Fruit fly (Drosophila melanogaster) whole organism, embryonic: ENCODE data around the gene CG31076.

Experiments used
- Ada2b ChIP-seq: fragments of 200-800 bp; sonication (Bioruptor generic); IDR thresholded peaks from 2 replicates; pipeline ENCODE4 v1.3.6; 2022; ENCODE audit warnings: missing biosample characterization, missing genetic modification characterization
- CG10462 ChIP-seq: fragments of 200-800 bp; sonication (Bioruptor generic); optimal IDR thresholded peaks from 2 replicates; lab custom pipeline; 2016; ENCODE audit warnings: missing biosample characterization, missing genetic modification characterization
- CG11398 ChIP-seq: fragments of 200-800 bp; sonication (Bioruptor generic); optimal IDR thresholded peaks from 2 replicates; lab custom pipeline; 2016; ENCODE audit warnings: missing biosample characterization, missing genetic modification characterization
- CG15514 ChIP-seq: fragments of 200-800 bp; sonication (Bioruptor generic); optimal IDR thresholded peaks from 3 replicates; lab custom pipeline; 2017; ENCODE audit warnings: missing biosample characterization, missing genetic modification characterization, mild to moderate bottlenecking, moderate library complexity, missing genetic modification reagents
- CG31388 ChIP-seq: fragments of 200-800 bp; sonication (Bioruptor generic); optimal IDR thresholded peaks from 2 replicates; lab custom pipeline; 2016; ENCODE audit warnings: missing biosample characterization, missing genetic modification characterization
- CG32767 ChIP-seq: fragments of 200-800 bp; sonication (Bioruptor generic); IDR thresholded peaks from 2 replicates; pipeline ENCODE4 v1.3.6; 2022; ENCODE audit warnings: missing biosample characterization, missing genetic modification characterization
- CG3847 ChIP-seq: fragments of 200-800 bp; sonication (Bioruptor generic); IDR thresholded peaks from 2 replicates; pipeline ENCODE4 v1.3.6; 2022; ENCODE audit warnings: missing biosample characterization, missing genetic modification characterization
- CG4328 ChIP-seq: fragments of 200-800 bp; sonication (Bioruptor generic); optimal IDR thresholded peaks from 3 replicates; lab custom pipeline; 2017; ENCODE audit warnings: missing biosample characterization, missing genetic modification reagents, missing genetic modification characterization
- CG4707 ChIP-seq: fragments of 200-800 bp; sonication (Bioruptor generic); optimal IDR thresholded peaks from 2 replicates; lab custom pipeline; 2018; ENCODE audit warnings: missing biosample characterization, mild to moderate bottlenecking, missing genetic modification characterization, moderate library complexity
- CG9727 ChIP-seq: fragments of 200-800 bp; sonication (Bioruptor generic); optimal IDR thresholded peaks from 3 replicates; lab custom pipeline; 2017; ENCODE audit warnings: missing biosample characterization, mild to moderate bottlenecking, missing genetic modification characterization
- CG9817 ChIP-seq: fragments of 200-800 bp; sonication (Bioruptor generic); optimal IDR thresholded peaks from 2 replicates; lab custom pipeline; 2018; ENCODE audit warnings: missing biosample characterization, mild to moderate bottlenecking, missing genetic modification characterization, moderate library complexity
- Chrac-16 ChIP-seq: fragments of 200-800 bp; sonication (Bioruptor generic); optimal IDR thresholded peaks from 3 replicates; lab custom pipeline; 2016; ENCODE audit warnings: missing biosample characterization, missing genetic modification characterization
- CkIIα-i1 ChIP-seq: fragments of 200-800 bp; sonication (Bioruptor generic); IDR thresholded peaks from 2 replicates; pipeline ENCODE4 v1.3.6; 2022; ENCODE audit warnings: missing biosample characterization, missing genetic modification characterization
- D ChIP-seq, 2 experiments: fragments of 200-800 bp in 1 of 2; fragments of >200 bp in 1 of 2; sonication (Bioruptor generic) in 1 of 2; optimal IDR thresholded peaks; 2 replicates in 1 of 2; 3 replicates in 1 of 2; lab custom pipeline; 2017; ENCODE audit warnings: mild to moderate bottlenecking in 1 of 2, missing biosample characterization in 1 of 2, missing genetic modification characterization in 1 of 2, missing genetic modification reagents in 1 of 2
- D19A ChIP-seq: fragments of 200-800 bp; optimal IDR thresholded peaks from 3 replicates; lab custom pipeline; 2019; ENCODE audit warnings: missing biosample characterization, mild to moderate bottlenecking, missing genetic modification characterization, moderate library complexity
- E2f1 ChIP-seq: fragments of 200-800 bp; sonication (Bioruptor generic); IDR thresholded peaks from 2 replicates; pipeline ENCODE4 v1.3.6; 2022; ENCODE audit warnings: missing biosample characterization, missing genetic modification characterization
- Elba2 ChIP-seq: fragments of 200-800 bp; sonication (Bioruptor generic); optimal IDR thresholded peaks from 3 replicates; lab custom pipeline; 2016; ENCODE audit warnings: missing biosample characterization, missing genetic modification characterization
- Ets65A ChIP-seq: fragments of 200-800 bp; sonication (Bioruptor generic); peaks from one replicate; lab custom pipeline; 2016; ENCODE audit warnings: missing biosample characterization, missing genetic modification characterization
- HLH4C ChIP-seq: fragments of 200-800 bp; sonication (Bioruptor generic); IDR thresholded peaks from 3 replicates; pipeline ENCODE4 v1.3.6; 2022; ENCODE audit warnings: missing biosample characterization, missing genetic modification characterization; ENCODE audit not compliant: partially characterized antibody
- Jarid2 ChIP-seq: fragments of 200-800 bp; sonication (Bioruptor generic); optimal IDR thresholded peaks from 3 replicates; lab custom pipeline; 2017; ENCODE audit warnings: mild to moderate bottlenecking, missing biosample characterization, missing genetic modification reagents, missing genetic modification characterization
- MESR4 ChIP-seq: fragments of 200-800 bp; sonication (Bioruptor generic); optimal IDR thresholded peaks from 2 replicates; lab custom pipeline; 2018; ENCODE audit warnings: missing biosample characterization, mild to moderate bottlenecking, missing genetic modification characterization, moderate library complexity
- Ravus ChIP-seq: fragments of 200-800 bp; sonication (Bioruptor generic); IDR thresholded peaks from 2 replicates; pipeline ENCODE4 v1.3.6; 2022; ENCODE audit warnings: missing biosample characterization, missing genetic modification characterization
- Rx ChIP-seq: fragments of 200-800 bp; sonication (Bioruptor generic); IDR thresholded peaks from 2 replicates; pipeline ENCODE4 v1.3.6; 2022; ENCODE audit warnings: missing biosample characterization, missing genetic modification characterization
- Six4 ChIP-seq: fragments of 200-800 bp; sonication (Bioruptor generic); optimal IDR thresholded peaks from 2 replicates; lab custom pipeline; 2016; ENCODE audit warnings: missing biosample characterization, missing genetic modification characterization
- Sry-δ ChIP-seq: fragments of 200-800 bp; sonication (Bioruptor generic); optimal IDR thresholded peaks from 2 replicates; lab custom pipeline; 2016; ENCODE audit warnings: missing biosample characterization, missing genetic modification characterization
- TFAM ChIP-seq: fragments of 200-800 bp; sonication (Bioruptor generic); optimal IDR thresholded peaks from 2 replicates; lab custom pipeline; 2017; ENCODE audit warnings: missing biosample characterization, missing genetic modification characterization, inconsistent platforms
- Usf ChIP-seq: fragments of 200-800 bp; sonication (Bioruptor generic); optimal IDR thresholded peaks from 2 replicates; lab custom pipeline; 2017; ENCODE audit warnings: missing genotype, missing biosample characterization, missing genetic modification characterization
- YL-1 ChIP-seq: fragments of 200-800 bp; sonication (Bioruptor generic); optimal IDR thresholded peaks from 3 replicates; lab custom pipeline; 2017; ENCODE audit warnings: missing biosample characterization, mild to moderate bottlenecking, missing genetic modification characterization
- bcd ChIP-seq: fragments of 200-800 bp; sonication (Bioruptor generic); optimal IDR thresholded peaks from 2 replicates; lab custom pipeline; 2017; ENCODE audit warnings: missing biosample characterization, mild to moderate bottlenecking, missing genetic modification characterization
- cas ChIP-seq: fragments of 200-800 bp; sonication (Bioruptor generic); IDR thresholded peaks from 2 replicates; pipeline ENCODE4 v1.3.6; 2022; ENCODE audit warnings: missing biosample characterization, missing genetic modification characterization
- disco-r ChIP-seq: fragments of 200-800 bp; sonication (Bioruptor generic); optimal IDR thresholded peaks from 2 replicates; lab custom pipeline; 2016; ENCODE audit warnings: missing biosample characterization, missing genetic modification characterization
- h ChIP-seq: fragments of >200 bp; optimal IDR thresholded peaks from 2 replicates; lab custom pipeline; 2017
- knrl ChIP-seq: fragments of 200-800 bp; sonication (Bioruptor generic); IDR thresholded peaks from 3 replicates; pipeline ENCODE4 v1.3.6; 2022; ENCODE audit warnings: missing biosample characterization, missing genetic modification characterization; ENCODE audit not compliant: partially characterized antibody
- lab ChIP-seq: fragments of 200-800 bp; sonication (Bioruptor generic); optimal IDR thresholded peaks from 3 replicates; lab custom pipeline; 2017; ENCODE audit warnings: missing biosample characterization, missing genetic modification characterization, mild to moderate bottlenecking, moderate library complexity, missing genetic modification reagents
- org-1 ChIP-seq: fragments of 200-800 bp; sonication (Bioruptor generic); optimal IDR thresholded peaks from 2 replicates; lab custom pipeline; 2017; ENCODE audit warnings: missing biosample characterization, missing genetic modification characterization
- otp ChIP-seq: fragments of 200-800 bp; sonication (Bioruptor generic); IDR thresholded peaks from 3 replicates; pipeline ENCODE4, ENCODE4 v1.3.6; 2022; ENCODE audit warnings: missing biosample characterization, missing genetic modification characterization
- pfk ChIP-seq: fragments of 200-800 bp; sonication (Bioruptor generic); optimal IDR thresholded peaks from 2 replicates; lab custom pipeline; 2018; ENCODE audit warnings: missing biosample characterization, mild to moderate bottlenecking, missing genetic modification characterization, moderate library complexity
- rib ChIP-seq: fragments of 200-800 bp; sonication (Bioruptor generic); IDR thresholded peaks from 2 replicates; pipeline ENCODE4 v1.3.6; 2022; ENCODE audit warnings: missing biosample characterization, missing genetic modification characterization
- run ChIP-seq: fragments of 200-800 bp; sonication (Bioruptor generic); optimal IDR thresholded peaks from 3 replicates; lab custom pipeline; 2018; ENCODE audit warnings: missing biosample characterization, mild to moderate bottlenecking, missing genetic modification characterization
- salm ChIP-seq: fragments of 200-800 bp; sonication (Bioruptor generic); optimal IDR thresholded peaks from 2 replicates; lab custom pipeline; 2018; ENCODE audit warnings: missing biosample characterization, mild to moderate bottlenecking, missing genetic modification characterization
- sens-2 ChIP-seq: fragments of 200-800 bp; sonication (Bioruptor generic); IDR thresholded peaks from 2 replicates; pipeline ENCODE4 v1.3.6; 2022; ENCODE audit warnings: missing biosample characterization, missing genetic modification characterization
- sim ChIP-seq: fragments of 200-800 bp; sonication (Bioruptor generic); IDR thresholded peaks from 2 replicates; pipeline ENCODE4 v1.3.6; 2022; ENCODE audit warnings: missing biosample characterization, missing genetic modification characterization
- sisA ChIP-seq: fragments of 200-800 bp; sonication (Bioruptor generic); IDR thresholded peaks from 2 replicates; pipeline ENCODE4 v1.3.6; 2022; ENCODE audit warnings: missing biosample characterization, missing genetic modification characterization
- so ChIP-seq: fragments of 200-800 bp; sonication (Bioruptor generic); IDR thresholded peaks from 3 replicates; pipeline ENCODE4 v1.3.6; 2022; ENCODE audit warnings: missing biosample characterization, missing genetic modification characterization
- stc ChIP-seq: fragments of 200-800 bp; sonication (Bioruptor generic); IDR thresholded peaks from 2 replicates; pipeline ENCODE4 v1.3.6; 2022; ENCODE audit warnings: missing biosample characterization, missing genetic modification characterization
- unc-4 ChIP-seq: fragments of 200-800 bp; sonication (Bioruptor generic); IDR thresholded peaks from 2 replicates; pipeline ENCODE4 v1.3.6; 2022; ENCODE audit warnings: missing biosample characterization, missing genetic modification characterization; ENCODE audit not compliant: partially characterized antibody
- usp ChIP-seq: fragments of >200 bp; optimal IDR thresholded peaks from 2 replicates; lab custom pipeline; 2017; ENCODE audit warnings: missing biosample characterization, missing genetic modification characterization
- vvl ChIP-seq: fragments of 200-800 bp; sonication (Bioruptor generic); IDR thresholded peaks from 2 replicates; pipeline ENCODE4 v1.3.6; 2022; ENCODE audit warnings: missing biosample characterization, missing genetic modification characterization
- wdn ChIP-seq: fragments of 200-800 bp; sonication (Bioruptor generic); IDR thresholded peaks from 2 replicates; pipeline ENCODE4 v1.3.6; 2022; ENCODE audit warnings: missing biosample characterization, missing genetic modification characterization
- wor ChIP-seq: fragments of 200-800 bp; sonication (Bioruptor generic); IDR thresholded peaks from 2 replicates; pipeline ENCODE4 v1.3.6; 2022; ENCODE audit warnings: missing biosample characterization, missing genetic modification characterization

CG31076 gene

DNA sequence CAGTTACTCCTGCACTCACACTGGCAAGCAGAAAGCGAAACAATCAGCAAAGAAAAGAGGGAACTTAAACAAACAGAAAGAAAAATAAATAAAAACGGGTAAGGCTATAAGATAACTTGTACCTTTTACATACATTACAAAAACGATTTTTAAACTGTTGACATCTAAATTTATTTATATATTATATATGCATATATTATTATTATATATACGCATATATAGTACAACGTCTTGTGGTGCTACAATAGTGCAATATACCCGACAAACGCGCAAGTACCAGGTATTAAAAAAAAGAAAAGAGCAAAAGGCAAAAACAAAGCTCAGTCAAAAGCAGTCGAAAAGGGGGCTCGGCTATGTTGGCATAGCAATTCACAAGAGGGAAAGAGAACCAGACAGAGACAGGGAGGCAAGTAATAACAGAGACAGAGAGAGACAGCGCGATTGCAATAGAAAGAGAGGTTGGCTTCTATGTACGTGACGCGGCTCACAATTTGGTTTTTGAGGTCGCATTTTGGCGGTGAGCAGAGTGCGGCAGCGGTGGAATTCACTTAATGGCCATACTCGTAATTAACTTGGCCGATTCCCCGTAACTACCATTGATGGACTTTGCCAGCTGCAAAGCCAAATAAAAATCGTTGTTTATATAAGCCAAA is 35.5 kb downstream of the CG31076 start (continued):
- TF ChIP-seq Chrac-16 (GFP tag; lab: Kevin White, UChicago) (peak; percentile 54), bcd (GFP tag; lab: Kevin White, UChicago) (peak; percentile 82), CG3847 (GFP tag; lab: Robert Waterston, UW) (peak; percentile 50), h (lab: Kevin White, UChicago) (no peak), CG11398 (GFP tag; lab: Kevin White, UChicago) (no peak), disco-r (no peak), YL-1 (GFP tag; lab: Kevin White, UChicago) (peak; percentile 12), HLH4C (GFP tag; lab: Robert Waterston, UW) (no peak), TFAM (GFP tag; lab: Kevin White, UChicago) (no peak), Ets65A (peak; percentile 82), Elba2 (GFP tag; lab: Kevin White, UChicago) (no peak), Ada2b (GFP tag; lab: Robert Waterston, UW) (peak; percentile 74), Jarid2 (GFP tag; lab: Kevin White, UChicago) (peak; percentile 40), CG9727 (GFP tag; lab: Kevin White, UChicago) (peak; percentile 73), sim (GFP tag; lab: Robert Waterston, UW) (no peak; the same call in 1 of the 2 replicates), pfk (no peak), D19A (tag; lab: Kevin White, UChicago) (peak; percentile 84), CG4328 (GFP tag; lab: Kevin White, UChicago) (no peak), lab (GFP tag; lab: Kevin White, UChicago) (peak; percentile 85), sens-2 (GFP tag; lab: Robert Waterston, UW) (no peak), Usf (GFP tag; lab: Kevin White, UChicago) (peak; percentile 60), so (GFP tag; lab: Robert Waterston, UW) (peak; percentile 79; the same call in 2 of the 3 replicates), CG4707 (GFP tag; lab: Kevin White, UChicago) (peak; percentile 43), CG32767 (peak; percentile 53; the same call in 1 of the 2 replicates), CG10462 (peak; percentile 19), Ravus (GFP tag; lab: Robert Waterston, UW) (peak; percentile 39), MESR4 (GFP tag; lab: Kevin White, UChicago) (no peak), cas (GFP tag; lab: Robert Waterston, UW) (peak; percentile 47; the same call in 1 of the 2 replicates), stc (GFP tag; lab: Robert Waterston, UW) (peak; percentile 88), CG31388 (GFP tag; lab: Kevin White, UChicago) (peak; percentile 34), wdn (GFP tag; lab: Robert Waterston, UW) (peak; percentile 69), D (optimal IDR thresholded peaks at IDR 0.05; lab: Kevin White, UChicago) (no peak), D (GFP tag; optimal IDR thresholded peaks at IDR 0.05; lab: Kevin White, UChicago) (peak; percentile 64), org-1 (GFP tag; lab: Kevin White, UChicago) (peak; percentile 6), rib (no peak), Sry-δ (no peak), usp (GFP tag; lab: Kevin White, UChicago) (no peak), run (peak; percentile 64), unc-4 (no peak), CkIIα-i1 (no peak), sisA (GFP tag; lab: Robert Waterston, UW) (peak; percentile 81), CG15514 (peak; percentile 53), knrl (no peak), CG9817 (tag; lab: Kevin White, UChicago) (peak; percentile 23), salm (peak; percentile 65), wor (GFP tag; lab: Robert Waterston, UW) (peak; percentile 80), E2f1 (GFP tag; lab: Robert Waterston, UW) (peak; percentile 83), vvl (GFP tag; lab: Robert Waterston, UW) (peak; percentile 94), otp (GFP tag; lab: Robert Waterston, UW) (peak; percentile 63; the same call in 1 of the 3 replicates), Rx (GFP tag; lab: Robert Waterston, UW) (peak; percentile 70), Six4 (peak; percentile 72)
